Fruit fly (Drosophila melanogaster) whole organism, prepupa: ENCODE results near the gene Acph-1.

Experiments
- Blimp-1 ChIP-seq: fragments of 200-800 bp; sonication (Bioruptor generic); optimal IDR thresholded peaks from 3 replicates; lab custom pipeline; 2017; ENCODE audit warnings: missing biosample characterization, missing genetic modification characterization, mild to moderate bottlenecking, moderate library complexity, missing genetic modification reagents
- CG10631 ChIP-seq: fragments of 200-800 bp; sonication (Bioruptor generic); optimal IDR thresholded peaks from 2 replicates; lab custom pipeline; 2016; ENCODE audit warnings: missing biosample characterization, missing genetic modification characterization
- CG11294 ChIP-seq: fragments of 200-800 bp; sonication (Bioruptor generic); IDR thresholded peaks from 2 replicates; pipeline ENCODE4 v1.3.6; 2022; ENCODE audit warnings: missing biosample characterization, missing genetic modification characterization
- CG11762 ChIP-seq: fragments of 200-800 bp; sonication (Bioruptor generic); optimal IDR thresholded peaks from 3 replicates; lab custom pipeline; 2016; ENCODE audit warnings: missing biosample characterization, missing genetic modification characterization; ENCODE audit not compliant: insufficient read depth
- CG15336 ChIP-seq: fragments of 200-800 bp; sonication (Bioruptor generic); IDR thresholded peaks from 2 replicates; pipeline ENCODE4 v1.3.6; 2022; ENCODE audit warnings: missing biosample characterization, missing genetic modification characterization
- CG1621 ChIP-seq: fragments of 200-800 bp; sonication (Bioruptor generic); optimal IDR thresholded peaks from 3 replicates; lab custom pipeline; 2018; ENCODE audit warnings: missing biosample characterization, mild to moderate bottlenecking, missing genetic modification characterization
- CG16779 ChIP-seq: fragments of 200-800 bp; sonication (Bioruptor generic); optimal IDR thresholded peaks from 3 replicates; lab custom pipeline; 2017; ENCODE audit warnings: missing biosample characterization, mild to moderate bottlenecking, missing genetic modification characterization
- CG3032 ChIP-seq: fragments of 200-800 bp; optimal IDR thresholded peaks from 2 replicates; lab custom pipeline; 2019; ENCODE audit warnings: missing biosample characterization, mild to moderate bottlenecking, missing genetic modification characterization, moderate library complexity
- CG31627 ChIP-seq: fragments of 200-800 bp; sonication (Bioruptor generic); optimal IDR thresholded peaks from 3 replicates; lab custom pipeline; 2016; ENCODE audit warnings: missing biosample characterization, missing genetic modification characterization
- CG32006 ChIP-seq: fragments of 200-800 bp; sonication (Bioruptor generic); optimal IDR thresholded peaks from 3 replicates; lab custom pipeline; 2017; ENCODE audit warnings: missing biosample characterization, mild to moderate bottlenecking, missing genetic modification characterization
- CG34406 ChIP-seq: fragments of 200-800 bp; sonication (Bioruptor generic); optimal IDR thresholded peaks from 3 replicates; lab custom pipeline; 2016; ENCODE audit warnings: missing biosample characterization, missing genetic modification characterization
- CG3919 ChIP-seq: fragments of 200-800 bp; sonication (Bioruptor generic); optimal IDR thresholded peaks from 3 replicates; lab custom pipeline; 2016; ENCODE audit warnings: missing biosample characterization, missing genetic modification characterization
- CG4318 ChIP-seq: fragments of 200-800 bp; sonication (Bioruptor generic); optimal IDR thresholded peaks from 3 replicates; lab custom pipeline; 2017; ENCODE audit warnings: missing biosample characterization, mild to moderate bottlenecking, missing genetic modification characterization
- CG6163 ChIP-seq: fragments of 200-800 bp; sonication (Bioruptor generic); IDR thresholded peaks from 3 replicates; pipeline ENCODE4 v1.3.6; 2022; ENCODE audit warnings: missing biosample characterization, missing genetic modification characterization
- CG6792 ChIP-seq: fragments of 200-800 bp; sonication (Bioruptor generic); optimal IDR thresholded peaks from 3 replicates; lab custom pipeline; 2016; ENCODE audit warnings: missing biosample characterization, missing genetic modification characterization
- CG6808 ChIP-seq: fragments of 200-800 bp; sonication (Bioruptor generic); optimal IDR thresholded peaks from 3 replicates; lab custom pipeline; 2017; ENCODE audit warnings: missing biosample characterization, missing genetic modification characterization, mild to moderate bottlenecking, moderate library complexity, missing genetic modification reagents
- CG6854 ChIP-seq: fragments of 200-800 bp; sonication (Bioruptor generic); optimal IDR thresholded peaks from 2 replicates; lab custom pipeline; 2017; ENCODE audit warnings: missing biosample characterization, mild to moderate bottlenecking, missing genetic modification characterization
- CG7368 ChIP-seq: fragments of 200-800 bp; sonication (Bioruptor generic); optimal IDR thresholded peaks from 3 replicates; lab custom pipeline; 2016; ENCODE audit warnings: missing biosample characterization, missing genetic modification characterization
- CG8119 ChIP-seq: fragments of 200-800 bp; sonication (Bioruptor generic); IDR thresholded peaks from 3 replicates; pipeline ENCODE4 v1.3.6; 2022; ENCODE audit warnings: missing biosample characterization, missing genetic modification characterization
- CG9139 ChIP-seq: fragments of 200-800 bp; sonication (Bioruptor generic); optimal IDR thresholded peaks from 3 replicates; lab custom pipeline; 2017; ENCODE audit warnings: missing biosample characterization, mild to moderate bottlenecking, missing genetic modification characterization
- Eip75B ChIP-seq: fragments of 200-800 bp; sonication (Bioruptor generic); optimal IDR thresholded peaks from 3 replicates; lab custom pipeline; 2016; ENCODE audit warnings: missing biosample characterization, missing genetic modification characterization
- Eip78C ChIP-seq: fragments of 200-800 bp; sonication (Bioruptor generic); peaks from one replicate; lab custom pipeline; 2016; ENCODE audit warnings: missing biosample characterization, missing genetic modification characterization
- Ets96B ChIP-seq: fragments of 200-800 bp; optimal IDR thresholded peaks from 2 replicates; lab custom pipeline; 2019; ENCODE audit warnings: missing biosample characterization, mild to moderate bottlenecking, missing genetic modification characterization, moderate library complexity
- Hr4 ChIP-seq: fragments of 200-800 bp; sonication (Bioruptor generic); optimal IDR thresholded peaks from 3 replicates; lab custom pipeline; 2016; ENCODE audit warnings: missing biosample characterization, missing genetic modification characterization
- Lpt ChIP-seq: fragments of 200-800 bp; sonication (Bioruptor generic); optimal IDR thresholded peaks from 3 replicates; lab custom pipeline; 2016; ENCODE audit warnings: missing biosample characterization, missing genetic modification characterization
- OdsH ChIP-seq: fragments of 200-800 bp; sonication (Bioruptor generic); optimal IDR thresholded peaks from 3 replicates; lab custom pipeline; 2016; ENCODE audit warnings: missing biosample characterization, missing genetic modification characterization
- Sox14 ChIP-seq: fragments of 200-800 bp; sonication (Bioruptor generic); optimal IDR thresholded peaks from 3 replicates; lab custom pipeline; 2016; ENCODE audit warnings: missing biosample characterization, missing genetic modification characterization
- Sox15 ChIP-seq: fragments of 200-800 bp; sonication (Bioruptor generic); optimal IDR thresholded peaks from 3 replicates; lab custom pipeline; 2016; ENCODE audit warnings: missing biosample characterization, missing genetic modification characterization
- achi ChIP-seq: fragments of 200-800 bp; sonication (Bioruptor generic); optimal IDR thresholded peaks from 3 replicates; lab custom pipeline; 2016; ENCODE audit warnings: missing biosample characterization, missing genetic modification characterization
- acj6 ChIP-seq: fragments of 200-800 bp; sonication (Bioruptor generic); optimal IDR thresholded peaks from 3 replicates; lab custom pipeline; 2016; ENCODE audit warnings: missing biosample characterization, missing genetic modification characterization
- dac ChIP-seq: fragments of 200-800 bp; sonication (Bioruptor generic); optimal IDR thresholded peaks from 2 replicates; lab custom pipeline; 2017; ENCODE audit warnings: missing biosample characterization, mild to moderate bottlenecking, missing genetic modification characterization
- eg ChIP-seq: fragments of 200-800 bp; sonication (Bioruptor generic); IDR thresholded peaks from 3 replicates; pipeline ENCODE4 v1.3.6; 2022; ENCODE audit warnings: missing biosample characterization, missing genetic modification characterization
- esn ChIP-seq: fragments of 200-800 bp; sonication (Bioruptor generic); optimal IDR thresholded peaks from 2 replicates; lab custom pipeline; 2016; ENCODE audit warnings: missing biosample characterization, mild to moderate bottlenecking, missing genetic modification characterization, moderate library complexity
- fkh ChIP-seq: fragments of 200-800 bp; sonication (Bioruptor generic); optimal IDR thresholded peaks from 3 replicates; lab custom pipeline; 2017; ENCODE audit warnings: missing biosample characterization, mild to moderate bottlenecking, missing genetic modification characterization, moderate library complexity
- net ChIP-seq: fragments of 200-800 bp; sonication (Bioruptor generic); optimal IDR thresholded peaks from 3 replicates; lab custom pipeline; 2016; ENCODE audit warnings: missing biosample characterization, missing genetic modification characterization
- salr ChIP-seq, 2 experiments: fragments of 200-800 bp; sonication (Bioruptor generic); optimal IDR thresholded peaks; 3 replicates each; lab custom pipeline; 2016 to 2018; ENCODE audit warnings: missing biosample characterization in 2 of 2, missing genetic modification characterization in 2 of 2, mild to moderate bottlenecking in 1 of 2
- svp ChIP-seq: fragments of 200-800 bp; sonication (Bioruptor generic); peaks from one replicate; lab custom pipeline; 2016; ENCODE audit warnings: missing biosample characterization, missing genetic modification characterization
- topi ChIP-seq: fragments of 200-800 bp; sonication (Bioruptor generic); optimal IDR thresholded peaks from 3 replicates; lab custom pipeline; 2016; ENCODE audit warnings: missing biosample characterization, missing genetic modification characterization
- vri ChIP-seq: fragments of 200-800 bp; sonication (Bioruptor generic); optimal IDR thresholded peaks from 3 replicates; lab custom pipeline; 2016; ENCODE audit warnings: missing biosample characterization, mild to moderate bottlenecking, missing genetic modification characterization

The Acph-1 gene

DNA sequence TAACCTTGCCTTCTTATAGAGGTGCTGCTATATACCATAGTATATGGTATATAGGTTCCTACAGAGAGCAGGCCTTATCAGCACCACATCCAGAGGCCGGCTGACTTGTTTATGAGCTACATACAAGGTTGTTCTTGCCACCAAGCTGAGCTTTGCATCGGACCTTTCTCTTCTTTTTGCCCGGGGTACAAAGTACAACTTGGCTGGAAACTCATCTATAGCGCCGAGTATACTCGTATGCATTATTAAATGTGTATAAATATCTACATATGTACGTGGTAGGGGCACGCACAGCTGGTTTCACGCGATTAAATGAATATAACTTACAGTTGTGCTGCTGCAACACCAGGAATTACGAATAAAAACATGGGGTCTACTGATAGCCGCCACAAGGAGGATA, 20.7 kb upstream of the Acph-1 start (continued):
- TF ChIP-seq CG31627 (GFP tag; lab: Kevin White, UChicago) (no peak), CG6854 (GFP tag; lab: Kevin White, UChicago) (peak; percentile 85), CG16779 (tag; lab: Kevin White, UChicago) (peak; percentile 75), CG9139 (GFP tag; lab: Kevin White, UChicago) (peak; percentile 93), esn (GFP tag; lab: Kevin White, UChicago) (no peak), CG8119 (GFP tag; lab: Robert Waterston, UW) (peak; percentile 47; the same call in 2 of the 3 replicates), CG1621 (tag; lab: Kevin White, UChicago) (peak; percentile 49), CG7368 (no peak), CG34406 (GFP tag; lab: Kevin White, UChicago) (no peak), CG32006 (GFP tag; lab: Kevin White, UChicago) (no peak), Blimp-1 (GFP tag; lab: Kevin White, UChicago) (peak; percentile 5), dac (no peak), Eip75B (no peak), CG11762 (GFP tag; lab: Kevin White, UChicago) (no peak), Lpt (peak; percentile 16)

DNA sequence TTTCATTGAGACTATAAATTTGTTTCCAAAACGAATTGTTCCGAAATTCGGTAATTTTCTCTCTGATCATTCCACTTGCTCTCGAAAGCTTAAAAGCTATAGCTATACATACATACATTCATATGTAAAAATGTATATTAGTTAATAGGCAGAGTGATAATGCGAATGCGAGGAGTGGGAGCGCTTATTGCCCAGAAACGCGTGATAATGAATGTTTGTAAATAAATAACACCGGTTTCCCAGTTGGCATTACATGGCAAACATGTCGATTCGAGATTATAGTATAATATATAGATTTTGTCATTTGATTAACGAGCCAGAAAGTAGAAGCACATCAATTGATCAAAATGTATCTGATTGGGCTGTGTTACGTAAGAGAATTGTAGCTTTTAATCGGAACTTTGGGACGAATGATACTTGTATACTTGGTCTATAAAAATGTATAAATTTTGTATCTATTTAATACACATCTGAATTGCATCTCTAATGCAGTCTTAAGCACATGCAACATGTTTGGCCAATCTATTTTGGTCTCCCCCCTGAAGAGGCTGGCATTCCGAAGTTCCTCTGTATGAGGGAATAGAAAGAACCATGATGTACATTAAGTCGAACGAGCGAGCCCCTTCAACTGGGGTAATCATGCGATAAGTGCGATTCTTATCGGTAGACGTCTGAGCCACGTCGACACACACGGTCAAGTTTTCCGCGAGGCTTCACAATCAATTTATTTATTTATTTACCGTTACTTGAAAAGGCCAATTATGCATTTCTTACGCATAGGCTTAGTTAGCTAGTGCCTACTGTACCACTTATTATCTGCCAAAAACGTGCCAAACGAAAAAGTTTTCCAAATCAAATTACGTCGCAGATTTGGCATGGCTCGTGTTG, 19.6 kb upstream of the Acph-1 start:
- no peak for TF ChIP-seq CG6792 (GFP tag; lab: Kevin White, UChicago)
- no peak for TF ChIP-seq CG1621 (tag; lab: Kevin White, UChicago)
- TF ChIP-seq topi (GFP tag; lab: Kevin White, UChicago): no peak
- TF ChIP-seq net (GFP tag; lab: Kevin White, UChicago): peak; percentile 23
- TF ChIP-seq CG3919: no peak
- peak; percentile 69 for TF ChIP-seq Eip78C (GFP tag; lab: Kevin White, UChicago)
- no peak for TF ChIP-seq CG6808 (GFP tag; lab: Kevin White, UChicago)
- TF ChIP-seq vri (GFP tag; lab: Kevin White, UChicago): peak; percentile 68
- TF ChIP-seq Sox14 (GFP tag; lab: Kevin White, UChicago): peak; percentile 27
- no peak for TF ChIP-seq CG4318
- peak; percentile 34; the same call in 1 of the 2 replicates for TF ChIP-seq CG11294
- no peak for TF ChIP-seq CG3032 (tag; lab: Kevin White, UChicago)
- peak; percentile 17 for TF ChIP-seq CG31627 (GFP tag; lab: Kevin White, UChicago)
- TF ChIP-seq CG10631 (GFP tag; lab: Kevin White, UChicago): no peak
- TF ChIP-seq CG8119 (GFP tag; lab: Robert Waterston, UW): peak; percentile 46; the same call in 1 of the 3 replicates
- TF ChIP-seq CG32006 (GFP tag; lab: Kevin White, UChicago): peak; percentile 53
- peak; percentile 59 for TF ChIP-seq CG6163 (GFP tag; lab: Robert Waterston, UW)
- peak in 1 of 2 experiments; percentile 13 for TF ChIP-seq salr (GFP tag; optimal IDR thresholded peaks at IDR 0.05; lab: Kevin White, UChicago)
- TF ChIP-seq Ets96B (tag; lab: Kevin White, UChicago): no peak
- peak; percentile 55 for TF ChIP-seq Hr4 (GFP tag; lab: Kevin White, UChicago)
- TF ChIP-seq eg (GFP tag; lab: Robert Waterston, UW): peak; percentile 62
- TF ChIP-seq Sox15 (GFP tag; lab: Kevin White, UChicago): no peak
- peak; percentile 25 for TF ChIP-seq OdsH (GFP tag; lab: Kevin White, UChicago)
- no peak for TF ChIP-seq dac
- TF ChIP-seq CG15336 (GFP tag; lab: Robert Waterston, UW): peak; percentile 64
- TF ChIP-seq fkh (GFP tag; lab: Kevin White, UChicago): peak; percentile 70
- TF ChIP-seq achi (GFP tag; lab: Kevin White, UChicago): peak; percentile 32
- peak; percentile 44 for TF ChIP-seq svp (GFP tag; lab: Kevin White, UChicago)
- no peak for TF ChIP-seq CG6854 (GFP tag; lab: Kevin White, UChicago)
- TF ChIP-seq acj6: no peak
